Worm (Caenorhabditis elegans): Measurements from ENCODE around the gene kvs-4.
"Not testable (repeated sequence)": the region's sequence is repeated elsewhere in the genome, so short reads cannot be mapped to it uniquely, and the experiment has no call there.

kvs-4 gene

ce11 chrIII:10983153-10983552, 29.2 kb upstream of the kvs-4 start, which contains the start of gene col-92:
Gene col-92, minus strand, starts transcription at chrIII:10983253.
- no peak for TF ChIP-seq mes-2 (tag; optimal IDR thresholded peaks at IDR 0.05; ENCODE audit: poor library complexity, severe bottlenecking)
- peak; percentile 15 for TF ChIP-seq aha-1 (tag)
- no peak for TF ChIP-seq mxl-3 (GFP tag; optimal IDR thresholded peaks at IDR 0.05)
- no peak for TF ChIP-seq daf-12 (tag; optimal IDR thresholded peaks at IDR 0.05)
- TF ChIP-seq F26F4.8 (GFP tag; conservative IDR thresholded peaks at IDR 0.05) = no peak
- no peak for TF ChIP-seq pha-4 (GFP tag; IDR thresholded peaks at IDR 0.05)
- no peak for TF ChIP-seq pha-4 (tag; optimal IDR thresholded peaks at IDR 0.05)
- TF ChIP-seq ceh-82 (tag; optimal IDR thresholded peaks at IDR 0.05) = no peak
- TF ChIP-seq attf-4 (tag; optimal IDR thresholded peaks at IDR 0.05) = no peak

ce11 chrIII:10984749-10985148, 27.6 kb upstream of the kvs-4 start:
- TF ChIP-seq lim-7 (GFP tag; IDR thresholded peaks at IDR 0.05) = peak; percentile 45; the same call in 1 of the 2 replicates
- TF ChIP-seq D1046.2 (GFP tag; IDR thresholded peaks at IDR 0.05) = 0 out of 2 replicates have a peak, but pooled peaks have one; percentile 50
- TF ChIP-seq pha-4 (GFP tag; IDR thresholded peaks at IDR 0.05) = peak; percentile 45; the same call in 1 of the 2 replicates
- not testable (repeated sequence) for TF ChIP-seq pha-4 (tag; optimal IDR thresholded peaks at IDR 0.05)
- TF ChIP-seq dmd-8 (GFP tag; IDR thresholded peaks at IDR 0.05) = 0 out of 2 replicates have a peak, but pooled peaks have one; percentile 55
- TF ChIP-seq egl-43 (GFP tag; IDR thresholded peaks at IDR 0.05) = 0 out of 2 replicates have a peak, but pooled peaks have one; percentile 24
- peak; percentile 18; the same call in 1 of the 2 replicates for TF ChIP-seq lin-38 (GFP tag; IDR thresholded peaks at IDR 0.05)
- peak in 1 of 2 experiments; percentile 96; a peak in 2 of 4 replicates for TF ChIP-seq madf-5 (GFP tag; IDR thresholded peaks at IDR 0.05)
- 0 out of 2 replicates have a peak, but pooled peaks have one; percentile 33 for TF ChIP-seq T26A8.4 (GFP tag; IDR thresholded peaks at IDR 0.05)
- TF ChIP-seq mxl-2 (GFP tag; conservative IDR thresholded peaks at IDR 0.05) = 0 out of 2 replicates have a peak, but pooled peaks have one; percentile 42
- TF ChIP-seq tra-1 (GFP tag; IDR thresholded peaks at IDR 0.05) = peak; percentile 59; the same call in 1 of the 2 replicates
- TF ChIP-seq ctbp-1 (GFP tag; IDR thresholded peaks at IDR 0.05) = peak; percentile 38; the same call in 1 of the 2 replicates
- TF ChIP-seq madf-9 (GFP tag; conservative IDR thresholded peaks at IDR 0.05) = 0 out of 2 replicates have a peak, but pooled peaks have one; percentile 39
- TF ChIP-seq set-16 (GFP tag; IDR thresholded peaks at IDR 0.05) = peak; percentile 99

DNA sequence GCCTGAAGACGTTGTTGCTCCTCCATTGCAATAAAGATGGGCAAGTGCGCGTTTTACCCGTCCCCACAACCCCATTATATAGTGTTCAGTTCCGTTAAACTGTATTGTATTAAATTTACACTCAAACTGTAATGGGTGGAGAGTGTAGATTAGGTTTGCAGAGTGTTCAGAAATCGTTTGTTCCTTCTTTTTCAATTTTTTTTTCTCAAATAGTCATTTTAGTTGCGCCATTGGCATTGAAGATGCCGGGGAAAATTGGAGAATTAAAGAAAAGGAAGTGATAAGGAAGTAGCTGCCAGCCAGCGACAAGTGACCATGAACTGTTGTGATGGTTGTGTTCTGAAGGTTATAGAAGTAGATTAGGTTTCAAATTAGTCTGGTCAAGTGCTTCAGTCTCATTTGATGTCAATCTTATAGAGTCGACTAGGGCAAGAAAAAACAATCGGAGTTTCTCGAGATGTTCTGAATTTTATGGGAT, 26.8 kb upstream of the kvs-4 start, which contains the start of gene col-93:
Gene col-93, minus strand, starts transcription at position 51 of the 478 bp plus-strand sequence.
- TF ChIP-seq dve-1 (tag; optimal IDR thresholded peaks at IDR 0.05; ENCODE audit: insufficient read depth) (peak; percentile 21), T20F7.1 (GFP tag; optimal IDR thresholded peaks at IDR 0.05) (no peak), Y105C5A.15 (GFP tag; IDR thresholded peaks at IDR 0.05) (no peak), Y5F2A.4 (GFP tag; optimal IDR thresholded peaks at IDR 0.05) (no peak), Y48G9A.11 (GFP tag; IDR thresholded peaks at IDR 0.05) (no peak), lin-38 (GFP tag; IDR thresholded peaks at IDR 0.05) (no peak), nhr-10 (tag; optimal IDR thresholded peaks at IDR 0.05) (peak; percentile 67), nhr-25 (tag; optimal IDR thresholded peaks at IDR 0.05; ENCODE audit: borderline replicate concordance, insufficient read depth) (peak; percentile 48), cey-2 (tag; optimal IDR thresholded peaks at IDR 0.05; ENCODE audit: borderline replicate concordance, insufficient read depth) (peak; percentile 20), mes-2 (tag; optimal IDR thresholded peaks at IDR 0.05; ENCODE audit: poor library complexity, severe bottlenecking) (peak; percentile 12), lin-1 (GFP tag; IDR thresholded peaks at IDR 0.05) (no peak), nhr-6 (tag; optimal IDR thresholded peaks at IDR 0.05) (no peak)

ce11 chrIII:10986438-10986837, 25.9 kb upstream of the kvs-4 start:
- TF ChIP-seq mes-2 (tag; optimal IDR thresholded peaks at IDR 0.05; ENCODE audit: poor library complexity, severe bottlenecking) (peak; percentile 13), ama-1 (optimal IDR thresholded peaks at IDR 0.05) (peak; percentile 22), aha-1 (tag) (peak; percentile 87)
